Worm (Caenorhabditis elegans): ENCODE measurements around the gene F59E12.8.

DNA sequence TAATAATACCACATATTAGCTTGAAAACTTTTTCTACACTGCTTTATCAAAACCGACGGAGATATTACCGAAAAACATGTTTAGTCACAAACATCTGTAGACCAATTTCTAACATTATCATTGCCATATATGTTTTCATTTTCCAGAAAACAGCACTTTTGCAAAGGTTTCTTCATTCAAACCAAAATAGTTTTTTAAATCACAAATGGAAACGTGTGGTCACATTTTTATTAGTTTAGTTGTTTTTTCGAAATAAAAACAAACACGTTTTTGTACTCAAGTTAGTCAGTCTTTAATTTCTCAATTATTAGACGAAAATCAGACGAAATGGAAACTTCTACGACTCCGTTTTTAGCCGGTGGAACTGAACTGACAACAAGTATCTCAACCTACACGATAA is 1.3 kb upstream of the F59E12.8 start, which contains the start of gene F59E12.3:
- TF ChIP-seq atf-7 (tag; optimal IDR thresholded peaks at IDR 0.05) (no peak), ets-4 (GFP tag; optimal IDR thresholded peaks at IDR 0.05) (no peak), lin-35 (GFP tag; optimal IDR thresholded peaks at IDR 0.05) (no peak), aptf-3 (GFP tag; IDR thresholded peaks at IDR 0.05) (no peak), ceh-100 (GFP tag; IDR thresholded peaks at IDR 0.05) (no peak), nfya-1 (tag; optimal IDR thresholded peaks at IDR 0.05; ENCODE audit: borderline replicate concordance, insufficient read depth) (no peak), mcd-1 (GFP tag; IDR thresholded peaks at IDR 0.05) (no peak), tbp1 (GFP tag; optimal IDR thresholded peaks at IDR 0.05) (no peak), dpl-1 (GFP tag; optimal IDR thresholded peaks at IDR 0.05) (no peak), F49E8.2 (tag; optimal IDR thresholded peaks at IDR 0.05; ENCODE audit: insufficient read depth) (no peak), unc-130 (GFP tag; optimal IDR thresholded peaks at IDR 0.05) (no peak), Y53F4B.3 (GFP tag; IDR thresholded peaks at IDR 0.05) (no peak), nhr-80 (tag; optimal IDR thresholded peaks at IDR 0.05) (no peak)
